Fruit fly (Drosophila melanogaster): ENCODE measurements around the gene CG14879.

The CG14879 gene

dm6 chr3R:16341817-16342374, 7.1 kb downstream of the CG14879 start, which contains the start of the genes SF2 and pad (continued):
- TF ChIP-seq HHEX (GFP tag; optimal IDR thresholded peaks at IDR 0.05), result peak; percentile 64
- TF ChIP-seq slou (GFP tag; optimal IDR thresholded peaks at IDR 0.05), result peak; percentile 52
- TF ChIP-seq phol (tag; optimal IDR thresholded peaks at IDR 0.05), result peak; percentile 98
- TF ChIP-seq ci (GFP tag; IDR thresholded peaks at IDR 0.05), result no peak; the same call in 2 of the 3 replicates
- TF ChIP-seq trem (tag; optimal IDR thresholded peaks at IDR 0.05), result peak; percentile 88
- TF ChIP-seq CG7271 (tag; optimal IDR thresholded peaks at IDR 0.05), result peak; percentile 29
- TF ChIP-seq CG43689 (GFP tag; IDR thresholded peaks at IDR 0.05), result no peak
- TF ChIP-seq CG17328 (GFP tag; IDR thresholded peaks at IDR 0.05), result peak; percentile 57
- peak; percentile 90 for TF ChIP-seq YL-1 (GFP tag; optimal IDR thresholded peaks at IDR 0.05)
- peak; percentile 69 to 78 for TF ChIP-seq Hr51 (GFP tag; optimal IDR thresholded peaks at IDR 0.05)
- TF ChIP-seq nerfin-2 (GFP tag; IDR thresholded peaks at IDR 0.05; ENCODE audit: partially characterized antibody), result peak; percentile 89
- peak; percentile 94 for TF ChIP-seq chinmo (GFP tag; IDR thresholded peaks at IDR 0.05; ENCODE audit: partially characterized antibody)
- TF ChIP-seq Oaz (GFP tag; IDR thresholded peaks at IDR 0.05), result peak; percentile 55
- peak; percentile 53 for TF ChIP-seq Deaf1 (tag; optimal IDR thresholded peaks at IDR 0.05)
- peak; percentile 65 for TF ChIP-seq nau (GFP tag; optimal IDR thresholded peaks at IDR 0.05)
- peak; percentile 81 for TF ChIP-seq gro (GFP tag; optimal IDR thresholded peaks at IDR 0.05)
- peak in 1 of 2 experiments; percentile 65 for TF ChIP-seq insv (GFP tag; optimal IDR thresholded peaks at IDR 0.05)
- TF ChIP-seq unc-4 (GFP tag; IDR thresholded peaks at IDR 0.05; ENCODE audit: partially characterized antibody), result peak; percentile 94
- TF ChIP-seq Sry-δ (GFP tag; optimal IDR thresholded peaks at IDR 0.05), result peak; percentile 98
- peak in 1 of 2 experiments; percentile 51 for TF ChIP-seq crp (GFP tag; optimal IDR thresholded peaks at IDR 0.05)
- peak; percentile 10 for TF ChIP-seq ftz-f1 (GFP tag; optimal IDR thresholded peaks at IDR 0.05)
- no peak for TF ChIP-seq CG12219 (GFP tag; optimal IDR thresholded peaks at IDR 0.05)
- TF ChIP-seq dpn (GFP tag; optimal IDR thresholded peaks at IDR 0.05), result peak; percentile 78 to 82
- TF ChIP-seq CG3847 (GFP tag; IDR thresholded peaks at IDR 0.05), result peak; percentile 84
- peak; percentile 82 for TF ChIP-seq Rfx (GFP tag; IDR thresholded peaks at IDR 0.05)
- peak; percentile 72 for TF ChIP-seq pum (GFP tag; optimal IDR thresholded peaks at IDR 0.05)
- TF ChIP-seq Max (GFP tag; optimal IDR thresholded peaks at IDR 0.05), result peak; percentile 87
- TF ChIP-seq CG4328 (GFP tag; optimal IDR thresholded peaks at IDR 0.05), result peak; percentile 74
- TF ChIP-seq Doc2 (GFP tag; IDR thresholded peaks at IDR 0.05), result no peak
- peak; percentile 89 for TF ChIP-seq CG10543 (GFP tag; optimal IDR thresholded peaks at IDR 0.05)
- peak; percentile 85 for TF ChIP-seq abd-A (tag; optimal IDR thresholded peaks at IDR 0.05)
- TF ChIP-seq wor (GFP tag; IDR thresholded peaks at IDR 0.05), result 0 out of 2 replicates have a peak, but pooled peaks have one; percentile 29
- peak; percentile 54; the same call in 1 of the 2 replicates for TF ChIP-seq danr (GFP tag; IDR thresholded peaks at IDR 0.05)
- peak; percentile 89 for TF ChIP-seq CoRest (tag; optimal IDR thresholded peaks at IDR 0.05)
- TF ChIP-seq CG8089 (GFP tag; optimal IDR thresholded peaks at IDR 0.05), result peak; percentile 54
- TF ChIP-seq CG32767 (GFP tag; IDR thresholded peaks at IDR 0.05), result peak; percentile 16
- no peak for TF ChIP-seq eve (GFP tag; optimal IDR thresholded peaks at IDR 0.05)
- TF ChIP-seq GATAe (GFP tag; conservative IDR thresholded peaks at IDR 0.05), result no peak
- peak; percentile 57; the same call in 2 of the 3 replicates for TF ChIP-seq CG7357 (GFP tag; IDR thresholded peaks at IDR 0.05)
- TF ChIP-seq trh (GFP tag; optimal IDR thresholded peaks at IDR 0.05), result peak; percentile 59
- no peak for TF ChIP-seq luna (GFP tag; optimal IDR thresholded peaks at IDR 0.05)
- TF ChIP-seq stwl (tag; optimal IDR thresholded peaks at IDR 0.05), result peak; percentile 62
- TF ChIP-seq Gug (GFP tag; IDR thresholded peaks at IDR 0.05), result peak; percentile 79; the same call in 3 of the 4 replicates
- TF ChIP-seq CG3281 (GFP tag; optimal IDR thresholded peaks at IDR 0.05), result peak; percentile 74
- TF ChIP-seq Side (GFP tag; optimal IDR thresholded peaks at IDR 0.05), result peak; percentile 66
- no peak for TF ChIP-seq lov (optimal IDR thresholded peaks at IDR 0.05)
- no peak for TF ChIP-seq lov (GFP tag; IDR thresholded peaks at IDR 0.05)
- TF ChIP-seq sd (tag; optimal IDR thresholded peaks at IDR 0.05), result peak; percentile 77
- peak; percentile 80 for TF ChIP-seq CG6791 (GFP tag; IDR thresholded peaks at IDR 0.05; ENCODE audit: partially characterized antibody)
- peak; percentile 49 for TF ChIP-seq emc (GFP tag; optimal IDR thresholded peaks at IDR 0.05)
